Fruit fly (Drosophila melanogaster) whole organism, embryonic: ENCODE results near the gene CG32040.
A peak's percentile ranks its signal among the peaks of the same experiment; 100 is the strongest.

Experiments
- Blimp-1 ChIP-seq: fragments of 200-800 bp; sonication (Bioruptor generic); optimal IDR thresholded peaks from 3 replicates; lab custom pipeline; 2018; ENCODE audit warnings: missing biosample characterization, missing genetic modification characterization, mild to moderate bottlenecking, moderate library complexity, missing genetic modification reagents
- CG10321 ChIP-seq: fragments of 200-800 bp; sonication (Bioruptor generic); IDR thresholded peaks from 2 replicates; pipeline ENCODE4 v1.3.6; 2022; ENCODE audit warnings: missing biosample characterization, missing genetic modification characterization
- CG12769 ChIP-seq: fragments of 200-800 bp; sonication (Bioruptor generic); optimal IDR thresholded peaks from 2 replicates; lab custom pipeline; 2019; ENCODE audit warnings: missing biosample characterization, mild to moderate bottlenecking, missing genetic modification characterization, moderate library complexity
- CG12942 ChIP-seq: fragments of 200-800 bp; sonication (Bioruptor generic); optimal IDR thresholded peaks from 3 replicates; lab custom pipeline; 2016; ENCODE audit warnings: missing biosample characterization, missing genetic modification characterization
- CG13424 ChIP-seq: fragments of 200-800 bp; sonication (Bioruptor generic); optimal IDR thresholded peaks from 2 replicates; lab custom pipeline; 2019; ENCODE audit warnings: missing biosample characterization, mild to moderate bottlenecking, missing genetic modification characterization, moderate library complexity
- CG13894 ChIP-seq: fragments of 200-800 bp; sonication (Bioruptor generic); optimal IDR thresholded peaks from 3 replicates; lab custom pipeline; 2018; ENCODE audit warnings: missing biosample characterization, mild to moderate bottlenecking, missing genetic modification characterization, moderate library complexity
- CG14014 ChIP-seq: fragments of 200-800 bp; sonication (Bioruptor generic); IDR thresholded peaks from 2 replicates; pipeline ENCODE4 v1.3.6; 2022; ENCODE audit warnings: missing biosample characterization, missing genetic modification characterization
- CG15073 ChIP-seq: fragments of 200-800 bp; sonication (Bioruptor generic); optimal IDR thresholded peaks from 2 replicates; lab custom pipeline; 2016; ENCODE audit warnings: missing biosample characterization, missing genetic modification characterization
- CG16813 ChIP-seq: fragments of 200-800 bp; sonication (Bioruptor generic); IDR thresholded peaks from 3 replicates; pipeline ENCODE4 v1.3.6; 2022; ENCODE audit warnings: missing biosample characterization, missing genetic modification characterization; ENCODE audit not compliant: partially characterized antibody
- CG2116 ChIP-seq: fragments of 200-800 bp; sonication (Bioruptor generic); optimal IDR thresholded peaks from 3 replicates; lab custom pipeline; 2018; ENCODE audit warnings: missing biosample characterization, mild to moderate bottlenecking, missing genetic modification characterization
- CG2129 ChIP-seq: fragments of 200-800 bp; sonication (Bioruptor generic); IDR thresholded peaks from 2 replicates; pipeline ENCODE4 v1.3.6; 2022; ENCODE audit warnings: missing biosample characterization, missing genetic modification characterization; ENCODE audit not compliant: partially characterized antibody
- CG3838 ChIP-seq: fragments of 200-800 bp; sonication (Bioruptor generic); optimal IDR thresholded peaks from 3 replicates; lab custom pipeline; 2016; ENCODE audit warnings: missing biosample characterization, missing genetic modification characterization
- CG4617 ChIP-seq: fragments of 200-800 bp; sonication (Bioruptor generic); optimal IDR thresholded peaks from 3 replicates; lab custom pipeline; 2016; ENCODE audit warnings: missing biosample characterization, missing genetic modification characterization, borderline replicate concordance
- CG4730 ChIP-seq: fragments of 200-800 bp; sonication (Bioruptor generic); IDR thresholded peaks from 2 replicates; pipeline ENCODE4 v1.3.6; 2022; ENCODE audit warnings: missing biosample characterization, missing genetic modification characterization
- CG4854 ChIP-seq: fragments of 200-800 bp; sonication (Bioruptor generic); optimal IDR thresholded peaks from 2 replicates; lab custom pipeline; 2016; ENCODE audit warnings: missing biosample characterization, missing genetic modification characterization, inconsistent platforms
- CG8290 ChIP-seq, 3 experiments: fragments of 200-800 bp; sonication (Bioruptor generic); optimal IDR thresholded peaks; 2 replicates each; lab custom pipeline; 2016 to 2019; ENCODE audit warnings: missing biosample characterization in 3 of 3, missing genetic modification characterization in 3 of 3, mild to moderate bottlenecking in 2 of 3, moderate library complexity in 1 of 3
- CG8765 ChIP-seq: fragments of 200-800 bp; sonication (Bioruptor generic); IDR thresholded peaks from 2 replicates; pipeline ENCODE4 v1.3.6; 2022; ENCODE audit warnings: missing biosample characterization, missing genetic modification characterization
- D19A ChIP-seq: fragments of 200-800 bp; optimal IDR thresholded peaks from 3 replicates; lab custom pipeline; 2019; ENCODE audit warnings: missing biosample characterization, mild to moderate bottlenecking, missing genetic modification characterization, moderate library complexity
- Dfd ChIP-seq, 2 experiments: fragments of >200 bp; optimal IDR thresholded peaks; 2 replicates each; lab custom pipeline; 2017; ENCODE audit warnings: missing biosample characterization in 2 of 2, missing genetic modification characterization in 2 of 2
- Ets65A ChIP-seq: fragments of 200-800 bp; sonication (Bioruptor generic); peaks from one replicate; lab custom pipeline; 2016; ENCODE audit warnings: missing biosample characterization, missing genetic modification characterization
- HLHmδ ChIP-seq: fragments of 200-800 bp; sonication (Bioruptor generic); optimal IDR thresholded peaks from 2 replicates; lab custom pipeline; 2018; ENCODE audit warnings: missing biosample characterization, mild to moderate bottlenecking, missing genetic modification characterization, moderate library complexity
- Lpt ChIP-seq: fragments of >200 bp; optimal IDR thresholded peaks from 2 replicates; lab custom pipeline; 2018; ENCODE audit warnings: missing biosample characterization, missing genetic modification characterization
- Meics ChIP-seq: fragments of 200-800 bp; sonication (Bioruptor generic); optimal IDR thresholded peaks from 2 replicates; lab custom pipeline; 2017; ENCODE audit warnings: missing biosample characterization, mild to moderate bottlenecking, missing genetic modification characterization
- NC2β ChIP-seq: fragments of 200-800 bp; sonication (Bioruptor generic); optimal IDR thresholded peaks from 2 replicates; lab custom pipeline; 2016; ENCODE audit warnings: missing biosample characterization, missing genetic modification characterization
- Opbp ChIP-seq: fragments of 200-800 bp; sonication (Bioruptor generic); IDR thresholded peaks from 3 replicates; pipeline ENCODE4 v1.3.6; 2022; ENCODE audit warnings: missing biosample characterization, missing genetic modification characterization; ENCODE audit not compliant: partially characterized antibody
- chif ChIP-seq, 2 experiments: fragments of 200-800 bp; sonication (Bioruptor generic); optimal IDR thresholded peaks; 3 replicates each; lab custom pipeline; 2016; ENCODE audit warnings: missing biosample characterization in 2 of 2, missing genetic modification characterization in 2 of 2
- chinmo ChIP-seq: fragments of 200-800 bp; sonication (Bioruptor generic); IDR thresholded peaks from 4 replicates; pipeline ENCODE4 v1.3.6; 2022; ENCODE audit warnings: missing biosample characterization, missing genetic modification characterization; ENCODE audit not compliant: partially characterized antibody
- cwo ChIP-seq: fragments of 200-800 bp; sonication (Bioruptor generic); optimal IDR thresholded peaks from 3 replicates; lab custom pipeline; 2017; ENCODE audit warnings: missing biosample characterization, missing genetic modification characterization, mild to moderate bottlenecking, moderate library complexity, missing genetic modification reagents
- disco-r ChIP-seq: fragments of 200-800 bp; sonication (Bioruptor generic); optimal IDR thresholded peaks from 2 replicates; lab custom pipeline; 2016; ENCODE audit warnings: missing biosample characterization, missing genetic modification characterization
- dm ChIP-seq: fragments of 200-800 bp; sonication (Bioruptor generic); optimal IDR thresholded peaks from 3 replicates; lab custom pipeline; 2016; ENCODE audit warnings: missing biosample characterization, missing genetic modification characterization
- dmrt11E ChIP-seq: fragments of 200-800 bp; sonication (Bioruptor generic); optimal IDR thresholded peaks from 3 replicates; lab custom pipeline; 2018; ENCODE audit warnings: missing biosample characterization, mild to moderate bottlenecking, missing genetic modification characterization, moderate library complexity
- ewg ChIP-seq: fragments of 200-800 bp; sonication (Bioruptor generic); optimal IDR thresholded peaks from 3 replicates; lab custom pipeline; 2017; ENCODE audit warnings: mild to moderate bottlenecking, missing biosample characterization, missing genetic modification reagents, missing genetic modification characterization
- gcm ChIP-seq: fragments of 200-800 bp; sonication (Bioruptor generic); optimal IDR thresholded peaks from 2 replicates; lab custom pipeline; 2019; ENCODE audit warnings: missing biosample characterization, mild to moderate bottlenecking, missing genetic modification characterization, moderate library complexity
- insv ChIP-seq, 2 experiments: fragments of 200-800 bp; sonication (Bioruptor generic); optimal IDR thresholded peaks; 3 replicates each; lab custom pipeline; 2016 to 2018; ENCODE audit warnings: missing biosample characterization in 2 of 2, missing genetic modification characterization in 2 of 2
- inv ChIP-seq: fragments of 200-800 bp; sonication (Bioruptor generic); IDR thresholded peaks from 2 replicates; pipeline ENCODE4 v1.3.6; 2022; ENCODE audit warnings: missing biosample characterization, missing genetic modification characterization; ENCODE audit not compliant: partially characterized antibody
- knrl ChIP-seq: fragments of 200-800 bp; sonication (Bioruptor generic); IDR thresholded peaks from 3 replicates; pipeline ENCODE4 v1.3.6; 2022; ENCODE audit warnings: missing biosample characterization, missing genetic modification characterization; ENCODE audit not compliant: partially characterized antibody
- lola ChIP-seq, 3 experiments: fragments of >200 bp in 2 of 3; fragments of 200-800 bp in 1 of 3; sonication (Bioruptor generic) in 1 of 3; optimal IDR thresholded peaks; 2 replicates each; lab custom pipeline; 2017 to 2019; ENCODE audit warnings: missing biosample characterization in 3 of 3, missing genetic modification characterization in 3 of 3, mild to moderate bottlenecking in 1 of 3, moderate library complexity in 1 of 3
- maf-S ChIP-seq: fragments of 200-800 bp; sonication (Bioruptor generic); optimal IDR thresholded peaks from 2 replicates; lab custom pipeline; 2016; ENCODE audit warnings: missing biosample characterization, missing genetic modification characterization
- phol ChIP-seq: fragments of 200-800 bp; sonication (Bioruptor generic); optimal IDR thresholded peaks from 3 replicates; lab custom pipeline; 2018; ENCODE audit warnings: missing biosample characterization, mild to moderate bottlenecking, missing genetic modification characterization, moderate library complexity
- sd ChIP-seq: fragments of 200-800 bp; sonication (Bioruptor generic); optimal IDR thresholded peaks from 3 replicates; lab custom pipeline; 2018; ENCODE audit warnings: missing biosample characterization, mild to moderate bottlenecking, missing genetic modification characterization, moderate library complexity
- sob ChIP-seq: fragments of 200-800 bp; sonication (Bioruptor generic); IDR thresholded peaks from 2 replicates; pipeline ENCODE4 v1.3.6; 2022; ENCODE audit warnings: missing biosample characterization, missing genetic modification characterization
- sqz ChIP-seq: fragments of 200-800 bp; sonication (Bioruptor generic); optimal IDR thresholded peaks from 3 replicates; lab custom pipeline; 2018; ENCODE audit warnings: missing biosample characterization, mild to moderate bottlenecking, missing genetic modification characterization
- toy ChIP-seq: fragments of 200-800 bp; sonication (Bioruptor generic); IDR thresholded peaks from 2 replicates; pipeline ENCODE4 v1.3.6; 2022; ENCODE audit warnings: missing biosample characterization, missing genetic modification characterization
- trem ChIP-seq: fragments of 200-800 bp; optimal IDR thresholded peaks from 3 replicates; lab custom pipeline; 2019; ENCODE audit warnings: missing biosample characterization, mild to moderate bottlenecking, missing genetic modification characterization, moderate library complexity
- twi ChIP-seq: fragments of 200-800 bp; optimal IDR thresholded peaks from 2 replicates; lab custom pipeline; 2019; ENCODE audit warnings: missing biosample characterization, mild to moderate bottlenecking, missing genetic modification characterization, moderate library complexity
- unpg ChIP-seq: fragments of 200-800 bp; sonication (Bioruptor generic); optimal IDR thresholded peaks from 3 replicates; lab custom pipeline; 2018; ENCODE audit warnings: missing biosample characterization, mild to moderate bottlenecking, missing genetic modification characterization, moderate library complexity
- usp ChIP-seq: fragments of >200 bp; optimal IDR thresholded peaks from 2 replicates; lab custom pipeline; 2017; ENCODE audit warnings: missing biosample characterization, missing genetic modification characterization

The CG32040 gene

DNA sequence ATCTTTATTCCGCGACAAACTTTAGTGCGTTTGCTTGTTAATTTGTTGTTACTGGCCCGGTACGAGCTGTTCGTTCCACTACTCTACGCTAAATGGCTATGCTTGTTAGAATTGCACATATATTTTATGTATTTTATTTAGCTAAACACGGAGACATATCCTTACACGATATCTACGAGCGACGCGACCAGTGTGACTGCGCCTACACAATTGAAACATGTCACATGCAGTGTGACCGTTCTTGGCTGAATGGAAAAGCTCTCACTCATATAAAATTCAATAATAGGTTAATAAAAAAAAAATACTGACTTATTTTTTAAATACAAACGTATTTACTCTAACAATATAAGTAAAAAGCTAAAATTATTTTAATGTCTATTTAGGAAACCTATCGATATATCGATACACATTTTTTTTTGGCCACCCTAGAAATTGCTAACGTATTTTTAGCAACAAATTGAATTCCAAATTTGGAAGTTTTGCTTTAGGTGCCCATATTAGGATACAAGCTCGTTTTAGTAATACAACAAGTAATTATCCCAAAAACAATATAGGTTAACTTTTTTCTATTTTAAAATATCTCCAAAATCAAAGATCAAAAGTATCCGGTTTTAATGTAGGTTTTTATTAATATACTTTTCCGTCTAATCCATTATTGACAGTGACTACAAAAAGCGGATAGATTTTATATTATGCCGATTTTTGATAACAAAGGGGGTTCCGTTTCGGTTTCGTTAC, 45.3 kb downstream of the CG32040 start, which contains the start of gene CG4080 (continued):
- TF ChIP-seq D19A (tag; lab: Kevin White, UChicago) (no peak), gcm (GFP tag; lab: Kevin White, UChicago) (peak; percentile 11), twi (peak; percentile 29), knrl (peak; percentile 84), usp (GFP tag; lab: Kevin White, UChicago) (no peak), Blimp-1 (no peak), CG16813 (GFP tag; lab: Robert Waterston, UW) (peak; percentile 77), sqz (GFP tag; lab: Kevin White, UChicago) (peak; percentile 32), Ets65A (GFP tag; lab: Kevin White, UChicago) (peak; percentile 79), phol (peak; percentile 55), CG13894 (tag; lab: Kevin White, UChicago) (peak; percentile 1), CG12942 (no peak), cwo (GFP tag; lab: Kevin White, UChicago) (no peak), CG2116 (GFP tag; lab: Kevin White, UChicago) (peak; percentile 89), dm (GFP tag; lab: Kevin White, UChicago) (no peak), chif (GFP tag; optimal IDR thresholded peaks at IDR 0.05; lab: Kevin White, UChicago) (peak in 1 of 2 experiments; percentile 34), sob (no peak), ewg (peak; percentile 3), Lpt (GFP tag; lab: Kevin White, UChicago) (no peak), CG4854 (GFP tag; lab: Kevin White, UChicago) (peak; percentile 11), Opbp (GFP tag; lab: Robert Waterston, UW) (peak; percentile 65; the same call in 1 of the 3 replicates), CG13424 (tag; lab: Kevin White, UChicago) (peak; percentile 17), CG3838 (GFP tag; lab: Kevin White, UChicago) (peak; percentile 15), CG8290 (GFP tag; optimal IDR thresholded peaks at IDR 0.05; lab: Kevin White, UChicago) (peak; percentile 22), CG8290 (tag; optimal IDR thresholded peaks at IDR 0.05; lab: Kevin White, UChicago) (peak; percentile 32 to 36), CG8765 (no peak), inv (GFP tag; lab: Robert Waterston, UW) (peak; percentile 73), CG4617 (GFP tag; lab: Kevin White, UChicago) (peak; percentile 56), unpg (peak; percentile 37), lola (GFP tag; optimal IDR thresholded peaks at IDR 0.05; lab: Kevin White, UChicago) (peak in 1 of 3 experiments; percentile 25), CG2129 (peak; percentile 62; the same call in 1 of the 2 replicates), CG4730 (GFP tag; lab: Robert Waterston, UW) (no peak), CG12769 (tag; lab: Kevin White, UChicago) (no peak), insv (GFP tag; optimal IDR thresholded peaks at IDR 0.05; lab: Kevin White, UChicago) (peak in 1 of 2 experiments; percentile 25), sd (tag; lab: Kevin White, UChicago) (peak; percentile 51), maf-S (GFP tag; lab: Kevin White, UChicago) (no peak), toy (no peak), CG15073 (GFP tag; lab: Kevin White, UChicago) (no peak), HLHmδ (GFP tag; lab: Kevin White, UChicago) (no peak), dmrt11E (tag; lab: Kevin White, UChicago) (peak; percentile 43), Dfd (GFP tag; optimal IDR thresholded peaks at IDR 0.05; lab: Kevin White, UChicago) (no peak), NC2β (GFP tag; lab: Kevin White, UChicago) (peak; percentile 5), CG10321 (GFP tag; lab: Robert Waterston, UW) (no peak), CG14014 (GFP tag; lab: Robert Waterston, UW) (peak; percentile 47; the same call in 1 of the 2 replicates), chinmo (peak; percentile 57; the same call in 1 of the 4 replicates), Meics (GFP tag; lab: Kevin White, UChicago) (no peak), disco-r (GFP tag; lab: Kevin White, UChicago) (peak; percentile 8), trem (tag; lab: Kevin White, UChicago) (peak; percentile 61)
